Worm (Caenorhabditis elegans): ENCODE results near the gene unc-58.

unc-58 gene

DNA sequence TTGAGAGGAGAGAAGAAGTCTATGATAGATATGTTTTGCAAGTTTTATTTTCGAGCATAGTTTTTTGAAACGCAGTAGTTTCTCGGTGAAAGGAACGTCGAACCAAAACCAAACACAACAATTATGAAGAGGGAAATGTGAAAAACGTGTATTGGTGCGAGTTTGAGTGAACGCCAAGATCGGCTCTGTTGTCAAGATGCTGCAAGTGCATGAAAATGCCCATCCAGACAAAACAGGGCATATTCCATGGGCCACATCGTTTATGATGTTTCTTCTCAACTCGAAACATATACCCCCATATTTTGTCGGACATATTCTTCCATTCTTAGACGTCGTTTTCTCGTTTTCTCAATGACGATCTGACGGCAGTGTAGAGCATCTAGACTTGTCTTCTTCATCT is 10.0 kb downstream of the unc-58 start:
- TF ChIP-seq ceh-16 (tag; optimal IDR thresholded peaks at IDR 0.05) (no peak), nhr-43 (tag; optimal IDR thresholded peaks at IDR 0.05; ENCODE audit: poor library complexity, severe bottlenecking) (no peak), pha-4 (tag; optimal IDR thresholded peaks at IDR 0.05) (no peak), elt-1 (tag; optimal IDR thresholded peaks at IDR 0.05) (no peak), R02D3.7 (tag; optimal IDR thresholded peaks at IDR 0.05) (no peak), skn-1 (tag; optimal IDR thresholded peaks at IDR 0.05) (no peak), egl-5 (tag; optimal IDR thresholded peaks at IDR 0.05) (no peak), nhr-76 (tag; optimal IDR thresholded peaks at IDR 0.05) (no peak), unc-39 (tag; optimal IDR thresholded peaks at IDR 0.05) (no peak), hmg-11 (tag; optimal IDR thresholded peaks at IDR 0.05) (no peak), jun-1 (tag; optimal IDR thresholded peaks at IDR 0.05) (no peak), nhr-11 (tag; optimal IDR thresholded peaks at IDR 0.05) (no peak), ceh-28 (tag; optimal IDR thresholded peaks at IDR 0.05) (no peak), ceh-9 (tag; optimal IDR thresholded peaks at IDR 0.05) (no peak), daf-12 (tag; optimal IDR thresholded peaks at IDR 0.05) (no peak), ama-1 (optimal IDR thresholded peaks at IDR 0.05) (no peak), nhr-67 (tag; optimal IDR thresholded peaks at IDR 0.05) (no peak), ztf-4 (tag; optimal IDR thresholded peaks at IDR 0.05) (no peak)

ce11 chrX:10113677-10114076 is 19.3 kb downstream of the unc-58 start:
- no peak for TF ChIP-seq fkh-10 (GFP tag; optimal IDR thresholded peaks at IDR 0.05)
- TF ChIP-seq jun-1 (tag; optimal IDR thresholded peaks at IDR 0.05) = no peak
- TF ChIP-seq nhr-77 (tag; optimal IDR thresholded peaks at IDR 0.05) = no peak
- TF ChIP-seq eor-1 (tag; optimal IDR thresholded peaks at IDR 0.05) = no peak
- no peak for TF ChIP-seq ceh-28 (tag; optimal IDR thresholded peaks at IDR 0.05)
- TF ChIP-seq elt-3 (tag; optimal IDR thresholded peaks at IDR 0.05) = no peak
- no peak for TF ChIP-seq nhr-25 (tag; optimal IDR thresholded peaks at IDR 0.05)
- TF ChIP-seq ceh-82 (tag; optimal IDR thresholded peaks at IDR 0.05) = no peak
- no peak for TF ChIP-seq lin-39 (tag; optimal IDR thresholded peaks at IDR 0.05)
- TF ChIP-seq lsy-12 (tag; optimal IDR thresholded peaks at IDR 0.05) = no peak
- TF ChIP-seq fkh-2 (tag; optimal IDR thresholded peaks at IDR 0.05) = no peak
- TF ChIP-seq nfya-1 (tag; optimal IDR thresholded peaks at IDR 0.05; ENCODE audit: insufficient read depth) = no peak
- no peak for TF ChIP-seq nhr-23 (tag; optimal IDR thresholded peaks at IDR 0.05)
- no peak for TF ChIP-seq elt-2 (tag; optimal IDR thresholded peaks at IDR 0.05)
- no peak for TF ChIP-seq unc-39 (tag; optimal IDR thresholded peaks at IDR 0.05)
- no peak for TF ChIP-seq mml-1 (tag; optimal IDR thresholded peaks at IDR 0.05)
- no peak for TF ChIP-seq egl-5 (tag; optimal IDR thresholded peaks at IDR 0.05)
- no peak for TF ChIP-seq snpc-4 (tag; optimal IDR thresholded peaks at IDR 0.05)
- no peak for TF ChIP-seq nhr-28 (tag; optimal IDR thresholded peaks at IDR 0.05)

ce11 chrX:10095145-10095544 is 37.8 kb downstream of the unc-58 start, which contains the start of gene flp-2:
Gene flp-2 (minus strand): TSS chrX:10095245.
- TF ChIP-seq zag-1 (tag; optimal IDR thresholded peaks at IDR 0.05) (no peak), elt-2 (tag; optimal IDR thresholded peaks at IDR 0.05) (no peak), snpc-4 (tag; optimal IDR thresholded peaks at IDR 0.05) (no peak), egl-5 (tag; optimal IDR thresholded peaks at IDR 0.05) (no peak), unc-39 (tag; optimal IDR thresholded peaks at IDR 0.05) (no peak), egl-27 (tag; optimal IDR thresholded peaks at IDR 0.05) (no peak)

DNA sequence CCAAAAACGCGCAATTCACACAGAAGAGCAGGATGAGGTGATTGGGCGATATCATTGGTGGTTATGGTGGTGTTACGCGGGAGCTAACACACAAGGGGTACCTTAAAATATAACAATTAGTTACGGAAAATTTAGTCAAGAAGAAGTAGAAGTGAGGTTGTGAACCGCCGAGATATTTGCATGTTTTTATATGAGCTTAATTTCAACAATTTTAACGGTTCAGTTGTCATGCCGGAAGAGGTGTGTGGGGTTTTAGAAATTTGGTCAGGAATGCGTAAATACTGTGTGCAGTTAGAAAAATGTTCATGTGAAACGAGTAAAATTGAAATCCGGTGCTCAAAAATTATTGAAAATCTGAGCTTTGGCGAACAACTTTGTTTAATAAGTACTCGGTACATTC is 40.1 kb downstream of the unc-58 start, which contains the start of gene flp-3:
Gene flp-3 (minus strand): TSS at position 101 of the 400 bp plus-strand sequence.
- TF ChIP-seq elt-1 (tag; optimal IDR thresholded peaks at IDR 0.05) = no peak
- no peak for TF ChIP-seq jun-1 (tag; optimal IDR thresholded peaks at IDR 0.05)
- no peak for TF ChIP-seq nhr-237 (tag; optimal IDR thresholded peaks at IDR 0.05)
- no peak for TF ChIP-seq nfya-1 (tag; optimal IDR thresholded peaks at IDR 0.05; ENCODE audit: insufficient read depth)
- TF ChIP-seq ama-1 (optimal IDR thresholded peaks at IDR 0.05) = no peak
- no peak for TF ChIP-seq ztf-11 (tag; optimal IDR thresholded peaks at IDR 0.05)
- TF ChIP-seq hmg-11 (tag; optimal IDR thresholded peaks at IDR 0.05) = no peak
- TF ChIP-seq eor-1 (tag; optimal IDR thresholded peaks at IDR 0.05) = no peak
- TF ChIP-seq mdl-1 (tag; optimal IDR thresholded peaks at IDR 0.05) = no peak
- TF ChIP-seq ceh-82 (tag; optimal IDR thresholded peaks at IDR 0.05) = no peak
- TF ChIP-seq unc-39 (tag; optimal IDR thresholded peaks at IDR 0.05) = no peak
- TF ChIP-seq elt-2 (tag; optimal IDR thresholded peaks at IDR 0.05) = no peak
- no peak for TF ChIP-seq nhr-67 (tag; optimal IDR thresholded peaks at IDR 0.05)
- no peak for TF ChIP-seq skn-1 (tag; optimal IDR thresholded peaks at IDR 0.05)
- no peak for TF ChIP-seq mml-1 (tag; optimal IDR thresholded peaks at IDR 0.05)
- no peak for TF ChIP-seq aly-2 (tag; optimal IDR thresholded peaks at IDR 0.05)
- no peak for TF ChIP-seq nhr-43 (tag; optimal IDR thresholded peaks at IDR 0.05; ENCODE audit: poor library complexity, severe bottlenecking)
